Fruit fly (Drosophila melanogaster): ENCODE data around the gene Arr2.
A peak's percentile ranks its signal among the peaks of the same experiment; 100 is the strongest.

Gene Arr2

dm6 chr3L:8689675-8690074, 40.9 kb upstream of the Arr2 start (continued):
- no peak for TF ChIP-seq CG12104 (GFP tag; optimal IDR thresholded peaks at IDR 0.05)
- no peak for TF ChIP-seq fu2 (GFP tag; optimal IDR thresholded peaks at IDR 0.05)
- TF ChIP-seq gcm2 (GFP tag; optimal IDR thresholded peaks at IDR 0.05) = no peak
- peak; percentile 76 for TF ChIP-seq CG6813 (GFP tag; optimal IDR thresholded peaks at IDR 0.05)
- TF ChIP-seq so (GFP tag; IDR thresholded peaks at IDR 0.05) = 0 out of 3 replicates have a peak, but pooled peaks have one; percentile 32
- no peak for TF ChIP-seq Ptx1 (GFP tag; IDR thresholded peaks at IDR 0.05)
- no peak for TF ChIP-seq pros (GFP tag; optimal IDR thresholded peaks at IDR 0.05)
- TF ChIP-seq CG4820 (GFP tag; optimal IDR thresholded peaks at IDR 0.05) = no peak
- TF ChIP-seq Jarid2 (GFP tag; optimal IDR thresholded peaks at IDR 0.05) = peak; percentile 29
- peak; percentile 53 for TF ChIP-seq gsb (GFP tag; IDR thresholded peaks at IDR 0.05)
- no peak for TF ChIP-seq CG16779 (GFP tag; IDR thresholded peaks at IDR 0.05)
- TF ChIP-seq CG7928 (GFP tag; optimal IDR thresholded peaks at IDR 0.05) = peak; percentile 24
- TF ChIP-seq CG4424 (GFP tag; optimal IDR thresholded peaks at IDR 0.05) = peak; percentile 1
- no peak for TF ChIP-seq CG31388 (GFP tag; optimal IDR thresholded peaks at IDR 0.05)
- TF ChIP-seq bbx (GFP tag; IDR thresholded peaks at IDR 0.05; ENCODE audit: partially characterized antibody) = no peak
- no peak for TF ChIP-seq CG6254 (GFP tag; optimal IDR thresholded peaks at IDR 0.05)
- TF ChIP-seq CG8089 (GFP tag; optimal IDR thresholded peaks at IDR 0.05) = no peak
- no peak for TF ChIP-seq Nf-YA (GFP tag; IDR thresholded peaks at IDR 0.05)
- peak; percentile 57 for TF ChIP-seq CrebB (tag; optimal IDR thresholded peaks at IDR 0.05)
- peak; percentile 37 for TF ChIP-seq bcd (GFP tag; optimal IDR thresholded peaks at IDR 0.05)
- TF ChIP-seq Ets65A (GFP tag) = no peak
- TF ChIP-seq lab (GFP tag; optimal IDR thresholded peaks at IDR 0.05) = peak; percentile 86
- no peak for TF ChIP-seq CG5953 (GFP tag; IDR thresholded peaks at IDR 0.05)
- no peak for TF ChIP-seq CG16813 (GFP tag; IDR thresholded peaks at IDR 0.05; ENCODE audit: partially characterized antibody)
- TF ChIP-seq toy (GFP tag; IDR thresholded peaks at IDR 0.05) = no peak
- TF ChIP-seq ranshi (GFP tag; IDR thresholded peaks at IDR 0.05) = no peak
- TF ChIP-seq Opbp (GFP tag; IDR thresholded peaks at IDR 0.05; ENCODE audit: partially characterized antibody) = no peak
- TF ChIP-seq Hr78 (GFP tag; optimal IDR thresholded peaks at IDR 0.05) = no peak
- peak in 1 of 2 experiments; percentile 42 for TF ChIP-seq Pdp1 (GFP tag; optimal IDR thresholded peaks at IDR 0.05)
- TF ChIP-seq schlank (tag; optimal IDR thresholded peaks at IDR 0.05) = peak; percentile 55
- TF ChIP-seq yki (optimal IDR thresholded peaks at IDR 0.05) = no peak
- no peak for TF ChIP-seq wor (GFP tag; IDR thresholded peaks at IDR 0.05)
- no peak for TF ChIP-seq cato (GFP tag; optimal IDR thresholded peaks at IDR 0.05; ENCODE audit: borderline replicate concordance)
- TF ChIP-seq Bteb2 (GFP tag; optimal IDR thresholded peaks at IDR 0.05) = no peak
- no peak for TF ChIP-seq Neu2 (GFP tag; optimal IDR thresholded peaks at IDR 0.05; ENCODE audit: borderline replicate concordance)
- no peak for TF ChIP-seq CG17186 (GFP tag; optimal IDR thresholded peaks at IDR 0.05)
- TF ChIP-seq eve (GFP tag; optimal IDR thresholded peaks at IDR 0.05) = no peak
- no peak for TF ChIP-seq CG2129 (GFP tag; IDR thresholded peaks at IDR 0.05; ENCODE audit: partially characterized antibody)
- no peak for TF ChIP-seq lola (GFP tag; optimal IDR thresholded peaks at IDR 0.05)
- TF ChIP-seq pan (optimal IDR thresholded peaks at IDR 0.05) = no peak
- no peak for TF ChIP-seq pan (GFP tag; optimal IDR thresholded peaks at IDR 0.05 in 1 of 2, IDR thresholded peaks at IDR 0.05 in 1 of 2)
- no peak for TF ChIP-seq pho (GFP tag; optimal IDR thresholded peaks at IDR 0.05)
- no peak for TF ChIP-seq Deaf1 (tag; optimal IDR thresholded peaks at IDR 0.05)
- TF ChIP-seq sob (GFP tag; IDR thresholded peaks at IDR 0.05) = peak; percentile 71; the same call in 1 of the 2 replicates
- TF ChIP-seq dm (GFP tag; optimal IDR thresholded peaks at IDR 0.05) = no peak
- TF ChIP-seq Dfd (GFP tag; optimal IDR thresholded peaks at IDR 0.05) = no peak
- no peak for TF ChIP-seq CG14441 (GFP tag; IDR thresholded peaks at IDR 0.05)
- no peak for TF ChIP-seq Asciz (GFP tag; optimal IDR thresholded peaks at IDR 0.05)
- TF ChIP-seq lov (optimal IDR thresholded peaks at IDR 0.05) = no peak
- no peak for TF ChIP-seq lov (GFP tag; IDR thresholded peaks at IDR 0.05)
- no peak for TF ChIP-seq Gug (GFP tag; IDR thresholded peaks at IDR 0.05)
- no peak for TF ChIP-seq hbn (GFP tag; IDR thresholded peaks at IDR 0.05; ENCODE audit: partially characterized antibody)

All from whole organism, embryonic.